Worm (Caenorhabditis elegans) whole organism, late embryonic: ENCODE measurements around the gene F11A10.5.

Experiments used
- ceh-31 ChIP-seq: sonication (generic microtip); optimal IDR thresholded peaks from 2 replicates; lab custom pipeline; 2016; ENCODE audit warnings: missing genetic modification characterization, missing compliant biosample characterization
- ceh-45 ChIP-seq: fragments of 200-800 bp; sonication (Bioruptor generic); IDR thresholded peaks from 2 replicates; pipeline ENCODE4 v1.3.6; 2022; ENCODE audit warnings: missing genetic modification reagents, missing genetic modification characterization, missing compliant biosample characterization
- dve-1 ChIP-seq: sonication (generic microtip); optimal IDR thresholded peaks from 2 replicates; lab custom pipeline; 2017; ENCODE audit warnings: antibody characterized with exemption, mild to moderate bottlenecking, missing genetic modification characterization, missing compliant biosample characterization
- eyg-1 ChIP-seq: sonication (generic microtip); optimal IDR thresholded peaks from 2 replicates; lab custom pipeline; 2016; ENCODE audit warnings: missing genotype, missing genetic modification characterization, missing compliant biosample characterization
- nhr-11 ChIP-seq: fragments of 150-350 bp; optimal IDR thresholded peaks from 2 replicates; lab custom pipeline; 2014; ENCODE audit warnings: missing biosample characterization, missing genetic modification characterization
- pha-4 ChIP-seq: fragments of 150-350 bp; optimal IDR thresholded peaks from 2 replicates; lab custom pipeline; 2018; ENCODE audit warnings: missing biosample characterization, missing genetic modification reagents, missing genetic modification characterization
- unc-55 ChIP-seq: sonication (generic microtip); optimal IDR thresholded peaks from 2 replicates; lab custom pipeline; 2017; ENCODE audit warnings: missing biosample characterization, missing genetic modification reagents, missing genetic modification characterization
- unc-86 ChIP-seq: sonication (generic microtip); optimal IDR thresholded peaks from 2 replicates; lab custom pipeline; 2016; ENCODE audit warnings: missing genetic modification characterization, missing compliant biosample characterization

- TF ChIP-seq ceh-31 (tag; lab: Kevin White, UChicago) (no peak), nhr-11 (tag; lab: Kevin White, UChicago) (no peak), dve-1 (tag; lab: Kevin White, UChicago) (no peak), unc-55 (GFP tag; lab: Kevin White, UChicago) (no peak), unc-86 (no peak), pha-4 (tag; lab: Kevin White, UChicago) (no peak), ceh-45 (GFP tag; lab: Robert Waterston, UW) (no peak), eyg-1 (tag; lab: Kevin White, UChicago) (no peak)
Observed at ce11 chrIV:12092113-12092512, 1.8 kb upstream of the F11A10.5 start, which contains the start of gene mig-32.
